Worm (Caenorhabditis elegans): ENCODE results near the gene K01G5.10.

DNA sequence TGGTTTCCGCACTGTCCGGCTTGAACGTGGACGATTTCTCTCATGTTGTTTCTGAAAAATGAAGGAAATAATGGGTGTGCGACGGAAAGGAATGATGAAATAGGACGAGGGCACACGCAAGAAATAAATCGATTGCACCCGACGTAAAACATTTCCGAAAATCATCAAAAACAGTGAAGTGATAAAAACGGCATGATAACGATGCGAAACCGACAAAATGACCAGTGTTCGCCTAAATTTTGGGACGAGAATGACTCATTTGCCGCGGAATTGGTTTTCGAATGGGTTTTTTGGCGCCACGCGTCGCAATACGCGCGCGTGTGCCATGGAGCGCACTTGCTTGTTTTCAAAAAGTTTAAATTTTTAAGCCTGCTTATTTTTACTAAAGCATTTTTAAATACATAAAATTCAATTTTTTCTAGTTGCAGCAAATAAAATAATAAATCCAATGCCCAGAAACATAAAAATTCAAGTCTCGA, 15.9 kb downstream of the K01G5.10 start, which contains the start of the genes tbb-1 and rib-2:
- TF ChIP-seq pax-3 (tag; optimal IDR thresholded peaks at IDR 0.05) (no peak), unc-62 (GFP tag; optimal IDR thresholded peaks at IDR 0.05) (no peak), nhr-12 (tag; optimal IDR thresholded peaks at IDR 0.05) (no peak), ceh-8 (GFP tag; optimal IDR thresholded peaks at IDR 0.05) (no peak), unc-86 (tag; optimal IDR thresholded peaks at IDR 0.05) (peak; percentile 32), ama-1 (optimal IDR thresholded peaks at IDR 0.05) (no peak), jun-1 (tag; optimal IDR thresholded peaks at IDR 0.05) (peak; percentile 72), lsy-2 (tag; optimal IDR thresholded peaks at IDR 0.05) (peak; percentile 55 to 84), efl-3 (GFP tag; optimal IDR thresholded peaks at IDR 0.05) (no peak)
